Worm (Caenorhabditis elegans): ENCODE results near the gene srg-20.
A peak's percentile ranks its signal among the peaks of the same experiment; 100 is the strongest.
"Not testable (repeated sequence)": the region's sequence is repeated elsewhere in the genome, so short reads cannot be mapped to it uniquely, and the experiment has no call there.

The srg-20 gene

DNA sequence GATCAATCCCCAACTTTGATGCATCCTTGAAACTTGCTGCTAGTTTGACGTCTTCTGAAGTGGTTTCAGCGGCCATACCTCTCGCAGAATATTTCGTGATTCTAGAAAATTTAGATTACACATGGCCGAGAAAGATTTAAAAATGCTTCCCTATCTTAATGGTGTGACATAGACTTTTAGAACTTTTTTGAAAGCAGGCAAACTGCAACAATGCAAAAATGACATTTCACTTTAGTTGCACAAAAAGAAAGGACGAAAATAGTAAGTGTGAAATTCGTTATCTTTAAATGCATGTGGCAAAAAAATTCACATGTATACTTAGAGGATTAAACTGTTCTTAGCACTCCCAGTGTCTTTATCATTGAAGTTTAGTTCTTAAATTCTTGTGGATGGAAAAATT lies 20.7 kb downstream of the srg-20 start, which contains the start of gene ZC204.12:
TSS of gene ZC204.12 (minus strand) at position 101 of the 400 bp plus-strand sequence.
- no peak for TF ChIP-seq ceh-22 (tag; optimal IDR thresholded peaks at IDR 0.05)
- TF ChIP-seq pros-1 (tag; optimal IDR thresholded peaks at IDR 0.05) = no peak
- no peak for TF ChIP-seq dmd-4 (tag; optimal IDR thresholded peaks at IDR 0.05; ENCODE audit: borderline replicate concordance)
- no peak for TF ChIP-seq ceh-2 (tag; optimal IDR thresholded peaks at IDR 0.05)
- TF ChIP-seq ztf-16 (tag; optimal IDR thresholded peaks at IDR 0.05) = no peak
- TF ChIP-seq nhr-11 (tag; optimal IDR thresholded peaks at IDR 0.05) = no peak
- TF ChIP-seq mec-3 (tag; optimal IDR thresholded peaks at IDR 0.05; ENCODE audit: borderline replicate concordance) = no peak
- no peak for TF ChIP-seq che-1 (tag; optimal IDR thresholded peaks at IDR 0.05)
- TF ChIP-seq odd-2 (tag; optimal IDR thresholded peaks at IDR 0.05) = no peak
- no peak for TF ChIP-seq C08G9.2 (tag; optimal IDR thresholded peaks at IDR 0.05)
- no peak for TF ChIP-seq npax-4 (tag; optimal IDR thresholded peaks at IDR 0.05)
- TF ChIP-seq pat-9 (tag; optimal IDR thresholded peaks at IDR 0.05) = no peak
- no peak for TF ChIP-seq eyg-1 (tag; optimal IDR thresholded peaks at IDR 0.05)
- no peak for TF ChIP-seq ceh-34 (tag; optimal IDR thresholded peaks at IDR 0.05)
- no peak for TF ChIP-seq fkh-6 (tag; optimal IDR thresholded peaks at IDR 0.05)
- TF ChIP-seq ceh-31 (tag; optimal IDR thresholded peaks at IDR 0.05) = no peak
- TF ChIP-seq gmeb-2 (tag; optimal IDR thresholded peaks at IDR 0.05) = no peak
- no peak for TF ChIP-seq hlh-8 (tag; optimal IDR thresholded peaks at IDR 0.05)

DNA sequence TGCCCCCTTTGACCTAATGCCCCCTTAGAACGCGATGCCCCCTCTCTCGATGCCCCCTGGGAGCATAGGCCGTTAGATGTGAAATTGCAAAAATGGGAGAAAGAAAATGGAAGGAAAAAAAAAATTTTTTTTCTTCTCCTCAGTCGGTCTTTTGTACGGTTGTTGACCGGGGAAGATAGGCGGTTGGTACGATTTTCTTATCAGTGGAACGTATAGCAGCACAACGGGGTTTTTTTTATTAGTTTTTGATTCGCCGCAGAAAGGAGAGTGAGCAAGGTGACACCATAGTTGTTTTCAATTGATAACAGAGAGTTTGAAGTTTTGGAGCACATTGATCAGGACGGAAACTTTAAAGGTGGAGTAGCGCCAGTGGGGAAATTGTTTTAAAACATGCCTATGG lies 23.2 kb downstream of the srg-20 start:
- peak; percentile 16 for TF ChIP-seq elt-2 (tag; optimal IDR thresholded peaks at IDR 0.05)

DNA sequence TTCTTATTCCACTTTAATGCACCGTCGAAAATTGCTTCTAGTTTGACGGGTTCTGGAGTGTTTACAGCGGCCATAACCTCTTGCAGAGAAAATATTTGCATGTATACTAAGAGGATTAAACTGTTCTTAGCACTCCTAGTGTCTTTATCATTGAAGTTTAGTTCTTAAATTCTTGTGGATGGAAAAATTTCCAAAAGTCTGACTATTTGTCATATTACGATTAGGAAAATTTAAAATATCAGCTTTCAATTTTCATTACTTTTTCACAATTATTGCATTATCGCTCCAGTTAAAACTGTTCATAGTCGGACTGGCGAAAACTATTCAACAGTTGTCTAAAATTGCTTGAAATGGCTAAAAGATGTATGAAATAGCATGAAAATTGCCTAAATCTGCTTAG lies 24.4 kb downstream of the srg-20 start, which contains the start of gene ZC204.13:
TSS of gene ZC204.13 (minus strand) at position 101 of the 400 bp plus-strand sequence.
- not testable (repeated sequence) for TF ChIP-seq syd-9 (tag; optimal IDR thresholded peaks at IDR 0.05); elt-4 (tag; optimal IDR thresholded peaks at IDR 0.05); hlh-13 (GFP tag; optimal IDR thresholded peaks at IDR 0.05)

DNA sequence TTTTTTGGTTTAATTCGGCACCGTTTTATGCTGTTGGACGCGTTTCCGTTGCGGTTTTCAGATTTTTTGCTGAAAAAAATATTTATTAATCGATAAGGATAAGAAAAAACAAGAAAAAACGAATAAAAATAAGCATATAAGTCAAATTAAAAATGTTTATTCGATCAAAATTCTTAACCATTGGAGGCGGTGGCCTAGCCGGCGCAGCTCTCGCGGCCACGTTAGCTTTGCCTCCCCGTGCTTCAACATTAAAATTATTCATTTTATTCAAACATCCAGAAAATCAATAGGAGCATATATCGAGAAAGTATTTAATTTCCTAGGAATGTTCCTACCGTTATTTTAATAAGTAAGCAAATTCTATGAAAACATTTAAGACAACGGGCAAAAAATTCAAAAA lies 26.4 kb downstream of the srg-20 start, which contains the start of gene ZC204.14:
TSS of gene ZC204.14 (minus strand) at position 69 of the 400 bp plus-strand sequence.
- TF ChIP-seq pqm-1 (tag; optimal IDR thresholded peaks at IDR 0.05) = no peak
- no peak for TF ChIP-seq K09A11.1 (tag; optimal IDR thresholded peaks at IDR 0.05; ENCODE audit: insufficient read depth)
- TF ChIP-seq rnt-1 (tag; optimal IDR thresholded peaks at IDR 0.05) = no peak
- TF ChIP-seq sox-4 (tag; optimal IDR thresholded peaks at IDR 0.05) = no peak

DNA sequence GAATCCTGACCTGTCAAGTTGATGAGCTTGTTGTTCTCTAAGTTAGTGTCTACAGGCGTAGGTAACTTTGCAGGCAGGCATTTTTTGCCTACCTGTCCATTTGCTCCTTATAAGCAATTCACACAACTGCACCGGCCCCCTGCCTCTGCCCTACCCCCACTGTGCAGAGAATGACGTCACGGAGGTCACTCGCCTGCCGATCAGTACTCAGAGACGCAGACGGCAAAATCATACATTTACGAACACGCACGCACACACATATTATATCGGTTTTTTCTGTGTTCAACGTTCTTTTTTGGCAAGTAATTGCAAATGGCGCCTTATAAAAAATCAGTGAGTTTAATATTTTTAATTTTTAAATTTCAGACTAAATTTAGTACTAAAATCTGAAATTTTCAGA lies 27.0 kb downstream of the srg-20 start, which contains the start of gene duxl-1:
TSS of gene duxl-1 (plus strand) at position 184 of the 400 bp plus-strand sequence.
- TF ChIP-seq ceh-9 (tag; optimal IDR thresholded peaks at IDR 0.05) (no peak), elt-2 (tag; optimal IDR thresholded peaks at IDR 0.05) (peak; percentile 40), ttx-3 (tag; optimal IDR thresholded peaks at IDR 0.05) (no peak), hlh-6 (tag; optimal IDR thresholded peaks at IDR 0.05) (no peak), che-1 (tag; optimal IDR thresholded peaks at IDR 0.05) (no peak), pat-9 (tag; optimal IDR thresholded peaks at IDR 0.05) (no peak), ref-2 (tag; optimal IDR thresholded peaks at IDR 0.05) (peak; percentile 25), hlh-30 (tag; optimal IDR thresholded peaks at IDR 0.05; ENCODE audit: insufficient read depth) (peak; percentile 42), eyg-1 (tag; optimal IDR thresholded peaks at IDR 0.05) (no peak), tbx-2 (tag; optimal IDR thresholded peaks at IDR 0.05) (peak; percentile 15), T23F11.4 (GFP tag; optimal IDR thresholded peaks at IDR 0.05) (no peak)

DNA sequence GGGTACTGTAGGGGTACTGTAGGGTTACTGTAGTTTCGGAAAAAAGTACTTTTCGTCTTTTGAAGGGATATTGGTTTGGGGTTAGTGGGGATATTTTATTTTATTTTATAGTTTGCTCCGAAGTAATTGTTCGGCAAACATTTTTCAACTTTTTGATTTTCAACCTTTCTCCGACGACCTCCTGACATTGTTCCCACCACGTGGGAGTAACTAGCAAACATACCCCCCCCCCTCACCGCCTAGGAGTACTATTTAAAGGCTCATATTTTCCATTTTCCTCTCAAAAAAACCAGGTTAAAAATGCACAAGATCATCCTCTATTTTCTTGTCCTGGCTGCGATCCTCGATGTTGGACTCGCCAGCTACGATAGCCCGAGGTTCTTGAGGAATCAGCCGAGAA lies 29.5 kb downstream of the srg-20 start, which contains the start of gene srlf-29:
TSS of gene srlf-29 (plus strand) at position 301 of the 400 bp plus-strand sequence.
- no peak for TF ChIP-seq hlh-13 (GFP tag; optimal IDR thresholded peaks at IDR 0.05)
